Fruit fly (Drosophila melanogaster): ENCODE results near the gene vkg.

dm6 chr2L:4997401-4998259 lies 30.4 kb downstream of the vkg start:
- TF ChIP-seq Blimp-1 (GFP tag; optimal IDR thresholded peaks at IDR 0.05), result peak; percentile 97
- TF ChIP-seq CG3032 (tag; optimal IDR thresholded peaks at IDR 0.05), result peak; percentile 99
- TF ChIP-seq CG15336 (GFP tag; IDR thresholded peaks at IDR 0.05), result peak; percentile 99
- peak; percentile 99 for TF ChIP-seq CG10669 (GFP tag; optimal IDR thresholded peaks at IDR 0.05)

Measured in whole organism, prepupa.